Fruit fly (Drosophila melanogaster): ENCODE data around the gene PolA2.

PolA2 gene

DNA sequence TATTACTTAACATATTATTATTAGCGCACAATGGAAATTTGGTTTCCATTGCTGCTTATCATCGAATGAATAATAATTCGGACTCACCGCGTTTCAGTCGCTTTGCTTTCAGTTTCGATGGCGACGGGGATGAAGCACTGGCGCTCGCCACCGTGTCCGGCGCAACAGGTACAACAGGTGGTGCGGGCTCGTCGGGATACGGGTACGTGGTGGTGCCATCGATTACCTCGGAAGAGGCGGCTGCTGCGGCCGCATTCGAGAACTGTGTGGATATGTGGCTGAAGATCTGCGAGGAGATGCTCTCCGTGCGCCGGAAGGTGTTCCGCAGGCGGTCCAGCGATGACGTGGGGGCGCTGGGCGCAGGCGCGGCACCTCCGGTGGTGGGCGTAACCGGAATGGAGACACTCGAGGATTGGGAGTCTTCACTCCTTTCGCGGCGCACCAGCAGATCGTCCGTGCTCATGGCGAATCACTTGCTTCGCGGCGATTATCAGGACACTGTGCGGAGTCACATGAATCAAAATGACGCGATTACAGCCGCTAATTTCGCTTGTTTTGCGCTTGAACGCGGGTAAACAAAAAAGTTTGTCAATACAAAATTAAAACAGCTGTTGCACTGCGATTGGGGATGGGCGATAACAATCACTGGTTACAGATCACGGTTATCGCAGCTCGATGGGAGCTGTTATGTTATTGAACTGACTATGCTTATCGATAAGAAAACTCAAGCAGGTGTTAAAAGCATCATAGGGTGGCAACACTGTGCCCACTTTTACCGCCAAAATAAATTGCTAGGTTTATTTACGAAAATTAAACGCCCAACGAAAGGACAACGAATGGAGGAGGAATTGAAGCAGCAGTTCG, at the start of gene PolA2, which contains the start of gene CG31064 (continued):
- TF ChIP-seq Elba2 (GFP tag; optimal IDR thresholded peaks at IDR 0.05) (peak; percentile 0), CG18764 (GFP tag; optimal IDR thresholded peaks at IDR 0.05) (no peak), CG34376 (GFP tag; optimal IDR thresholded peaks at IDR 0.05) (peak; percentile 6), CG11247 (GFP tag; IDR thresholded peaks at IDR 0.05) (no peak), CG4854 (GFP tag; optimal IDR thresholded peaks at IDR 0.05) (no peak), CG3726 (GFP tag; IDR thresholded peaks at IDR 0.05) (no peak), CG2712 (tag; optimal IDR thresholded peaks at IDR 0.05) (peak; percentile 43), danr (GFP tag; IDR thresholded peaks at IDR 0.05) (no peak), cg (GFP tag; optimal IDR thresholded peaks at IDR 0.05) (no peak), Lim3 (GFP tag; IDR thresholded peaks at IDR 0.05) (no peak), CG31365 (tag; optimal IDR thresholded peaks at IDR 0.05) (no peak), Ptx1 (GFP tag; IDR thresholded peaks at IDR 0.05) (no peak), kni (GFP tag; optimal IDR thresholded peaks at IDR 0.05) (peak; percentile 26), Vsx1 (GFP tag; optimal IDR thresholded peaks at IDR 0.05) (no peak), run (tag; optimal IDR thresholded peaks at IDR 0.05) (no peak), Ada2b (GFP tag; IDR thresholded peaks at IDR 0.05) (no peak), Dad (GFP tag; optimal IDR thresholded peaks at IDR 0.05) (peak; percentile 17), CG12155 (GFP tag; optimal IDR thresholded peaks at IDR 0.05) (peak; percentile 8), CG4328 (GFP tag; optimal IDR thresholded peaks at IDR 0.05) (no peak), ems (GFP tag; optimal IDR thresholded peaks at IDR 0.05) (no peak), hb (GFP tag; IDR thresholded peaks at IDR 0.05; ENCODE audit: partially characterized antibody) (peak; percentile 89), sr (GFP tag; IDR thresholded peaks at IDR 0.05) (no peak), CG11456 (GFP tag; IDR thresholded peaks at IDR 0.05) (no peak), CG32772 (GFP tag; IDR thresholded peaks at IDR 0.05) (no peak), CG10147 (GFP tag; optimal IDR thresholded peaks at IDR 0.05) (peak; percentile 5), CG2875 (GFP tag; optimal IDR thresholded peaks at IDR 0.05) (no peak), tna (GFP tag; IDR thresholded peaks at IDR 0.05; ENCODE audit: partially characterized antibody) (peak; percentile 83), CG4707 (GFP tag; optimal IDR thresholded peaks at IDR 0.05) (peak; percentile 10), Bteb2 (GFP tag; optimal IDR thresholded peaks at IDR 0.05) (no peak), usp (GFP tag; optimal IDR thresholded peaks at IDR 0.05) (no peak), CG6813 (GFP tag; optimal IDR thresholded peaks at IDR 0.05) (no peak), CG18599 (GFP tag; optimal IDR thresholded peaks at IDR 0.05) (no peak), Hr51 (GFP tag; optimal IDR thresholded peaks at IDR 0.05) (no peak), lilli (GFP tag; optimal IDR thresholded peaks at IDR 0.05) (no peak), CG8944 (GFP tag; optimal IDR thresholded peaks at IDR 0.05) (no peak), nerfin-1 (tag; optimal IDR thresholded peaks at IDR 0.05) (peak; percentile 11), lbe (GFP tag; optimal IDR thresholded peaks at IDR 0.05) (no peak), CG15601 (tag; optimal IDR thresholded peaks at IDR 0.05) (peak; percentile 15), tap (tag; optimal IDR thresholded peaks at IDR 0.05) (no peak), tgo (GFP tag; IDR thresholded peaks at IDR 0.05) (no peak), CG13296 (GFP tag; optimal IDR thresholded peaks at IDR 0.05) (no peak), CG10267 (tag; optimal IDR thresholded peaks at IDR 0.05) (peak; percentile 53), CTCF (GFP tag; optimal IDR thresholded peaks at IDR 0.05) (peak; percentile 14), Hey (tag; optimal IDR thresholded peaks at IDR 0.05) (no peak), sima (GFP tag; optimal IDR thresholded peaks at IDR 0.05) (no peak), Side (GFP tag; optimal IDR thresholded peaks at IDR 0.05) (no peak), trem (tag; optimal IDR thresholded peaks at IDR 0.05) (peak; percentile 66), CG11398 (GFP tag; optimal IDR thresholded peaks at IDR 0.05) (no peak), CG7928 (GFP tag; optimal IDR thresholded peaks at IDR 0.05) (no peak), HmgZ (tag; optimal IDR thresholded peaks at IDR 0.05) (peak; percentile 71)

All from whole organism, embryonic.